Fruit fly (Drosophila melanogaster) whole organism, adult: Measurements from ENCODE around the gene CG6276.

Experiments
- CG11617 ChIP-seq: fragments of 200-800 bp; sonication (Bioruptor generic); optimal IDR thresholded peaks from 2 replicates; lab custom pipeline; 2017; ENCODE audit warnings: mild to moderate bottlenecking, missing biosample characterization, missing genetic modification reagents, missing genetic modification characterization
- CG12768 ChIP-seq: fragments of 200-800 bp; sonication (Bioruptor generic); optimal IDR thresholded peaks from 2 replicates; lab custom pipeline; 2017; ENCODE audit warnings: missing biosample characterization, missing genetic modification characterization, mild to moderate bottlenecking, moderate library complexity, missing genetic modification reagents
- CG14711 ChIP-seq: fragments of 200-800 bp; sonication (Bioruptor generic); optimal IDR thresholded peaks from 2 replicates; lab custom pipeline; 2018; ENCODE audit warnings: missing biosample characterization, mild to moderate bottlenecking, missing genetic modification characterization, moderate library complexity
- CG1620 ChIP-seq: fragments of 200-800 bp; sonication (Bioruptor generic); optimal IDR thresholded peaks from 2 replicates; lab custom pipeline; 2016; ENCODE audit warnings: missing biosample characterization, missing genetic modification characterization
- CG33017 ChIP-seq: fragments of 200-800 bp; sonication (Bioruptor generic); optimal IDR thresholded peaks from 2 replicates; lab custom pipeline; 2018; ENCODE audit warnings: missing biosample characterization, mild to moderate bottlenecking, missing genetic modification characterization, moderate library complexity
- CG5204 ChIP-seq: fragments of 200-800 bp; sonication (Bioruptor generic); optimal IDR thresholded peaks from 2 replicates; lab custom pipeline; 2016; ENCODE audit warnings: missing biosample characterization, missing genetic modification characterization
- CG7045 ChIP-seq: fragments of 200-800 bp; sonication (Bioruptor generic); optimal IDR thresholded peaks from 2 replicates; lab custom pipeline; 2017; ENCODE audit warnings: missing biosample characterization, mild to moderate bottlenecking, missing genetic modification characterization
- CG7101 ChIP-seq: fragments of 200-800 bp; sonication (Bioruptor generic); optimal IDR thresholded peaks from 2 replicates; lab custom pipeline; 2018; ENCODE audit warnings: missing biosample characterization, mild to moderate bottlenecking, missing genetic modification characterization, moderate library complexity
- Clk ChIP-seq: fragments of 200-800 bp; sonication (Bioruptor generic); optimal IDR thresholded peaks from 2 replicates; lab custom pipeline; 2017; ENCODE audit warnings: missing biosample characterization, missing genetic modification characterization
- Crg-1 ChIP-seq: fragments of 200-800 bp; sonication (Bioruptor generic); optimal IDR thresholded peaks from 2 replicates; lab custom pipeline; 2016; ENCODE audit warnings: missing biosample characterization, missing genetic modification characterization
- Hr96 ChIP-seq: fragments of 200-800 bp; sonication (Bioruptor generic); optimal IDR thresholded peaks from 2 replicates; lab custom pipeline; 2016; ENCODE audit warnings: missing biosample characterization, missing genetic modification characterization
- Mnt ChIP-seq: fragments of 200-800 bp; sonication (Bioruptor generic); optimal IDR thresholded peaks from 2 replicates; lab custom pipeline; 2016; ENCODE audit warnings: missing biosample characterization, mild to moderate bottlenecking, missing genetic modification characterization
- bab1 ChIP-seq: fragments of 200-800 bp; sonication (Bioruptor generic); optimal IDR thresholded peaks from 3 replicates; lab custom pipeline; 2019; ENCODE audit warnings: missing biosample characterization, mild to moderate bottlenecking, missing genetic modification characterization, moderate library complexity
- cic ChIP-seq: fragments of 200-800 bp; sonication (Bioruptor generic); optimal IDR thresholded peaks from 2 replicates; lab custom pipeline; 2017; ENCODE audit warnings: missing biosample characterization, mild to moderate bottlenecking, missing genetic modification characterization, moderate library complexity
- cnc ChIP-seq, 2 experiments: fragments of >200 bp; optimal IDR thresholded peaks; 2 replicates each; lab custom pipeline; 2017
- kay ChIP-seq: fragments of 200-800 bp; sonication (Bioruptor generic); peaks from one replicate; lab custom pipeline; 2016; ENCODE audit warnings: missing biosample characterization, missing genetic modification characterization, borderline replicate concordance
- ovo ChIP-seq: fragments of 200-800 bp; sonication (Bioruptor generic); optimal IDR thresholded peaks from 2 replicates; lab custom pipeline; 2016; ENCODE audit warnings: missing biosample characterization, missing genetic modification characterization
- pad ChIP-seq: fragments of 200-800 bp; sonication (Bioruptor generic); optimal IDR thresholded peaks from 3 replicates; lab custom pipeline; 2017; ENCODE audit warnings: missing biosample characterization, missing genetic modification characterization, mild to moderate bottlenecking, moderate library complexity, missing genetic modification reagents
- tj ChIP-seq: fragments of 200-800 bp; sonication (Bioruptor generic); optimal IDR thresholded peaks from 3 replicates; lab custom pipeline; 2017; ENCODE audit warnings: missing biosample characterization, mild to moderate bottlenecking, missing genetic modification characterization, moderate library complexity
- toe ChIP-seq: fragments of 200-800 bp; sonication (Bioruptor generic); optimal IDR thresholded peaks from 2 replicates; lab custom pipeline; 2016; ENCODE audit warnings: missing biosample characterization, missing genetic modification characterization

The CG6276 gene

dm6 chr3R:15286693-15287041 is 33.2 kb downstream of the CG6276 start:
- TF ChIP-seq CG5204 (GFP tag; lab: Kevin White, UChicago) = no peak
- peak; percentile 11 for TF ChIP-seq kay (GFP tag; lab: Kevin White, UChicago)
- no peak for TF ChIP-seq cnc (optimal IDR thresholded peaks at IDR 0.05; lab: Kevin White, UChicago)
- no peak for TF ChIP-seq CG1620 (GFP tag; lab: Kevin White, UChicago)
- no peak for TF ChIP-seq CG12768
- TF ChIP-seq CG14711 (tag; lab: Kevin White, UChicago) = no peak
- peak; percentile 93 for TF ChIP-seq pad (GFP tag; lab: Kevin White, UChicago)
- TF ChIP-seq tj (GFP tag; lab: Kevin White, UChicago) = no peak
- peak; percentile 32 for TF ChIP-seq Mnt (GFP tag; lab: Kevin White, UChicago)

- peak; percentile 44 for TF ChIP-seq kay (GFP tag; lab: Kevin White, UChicago)
- TF ChIP-seq cic (GFP tag; lab: Kevin White, UChicago) = no peak
These were observed 33.7 kb downstream of the CG6276 start for dm6 chr3R:15286024-15286692.

dm6 chr3R:15282982-15283809 is 36.7 kb downstream of the CG6276 start:
- no peak for TF ChIP-seq pad (GFP tag; lab: Kevin White, UChicago)
- peak; percentile 96 for TF ChIP-seq tj (GFP tag; lab: Kevin White, UChicago)
- peak; percentile 44 for TF ChIP-seq kay (GFP tag; lab: Kevin White, UChicago)
- no peak for TF ChIP-seq Mnt (GFP tag; lab: Kevin White, UChicago)
- TF ChIP-seq CG33017 (tag; lab: Kevin White, UChicago) = no peak
- no peak for TF ChIP-seq Hr96 (GFP tag; lab: Kevin White, UChicago)
- TF ChIP-seq ovo = no peak
- no peak for TF ChIP-seq CG5204 (GFP tag; lab: Kevin White, UChicago)

dm6 chr3R:15282326-15282725 is 37.5 kb downstream of the CG6276 start:
- peak; percentile 11 for TF ChIP-seq kay (GFP tag; lab: Kevin White, UChicago)
- no peak for TF ChIP-seq Hr96 (GFP tag; lab: Kevin White, UChicago)

- no peak for TF ChIP-seq bab1 (GFP tag; lab: Kevin White, UChicago)
- TF ChIP-seq pad (GFP tag; lab: Kevin White, UChicago) = no peak
- TF ChIP-seq CG11617 (GFP tag; lab: Kevin White, UChicago) = no peak
- TF ChIP-seq Crg-1 = no peak
- no peak for TF ChIP-seq CG12768
- no peak for TF ChIP-seq kay (GFP tag; lab: Kevin White, UChicago)
- no peak for TF ChIP-seq cic (GFP tag; lab: Kevin White, UChicago)
- no peak for TF ChIP-seq CG14711 (tag; lab: Kevin White, UChicago)
- no peak for TF ChIP-seq Clk (GFP tag; lab: Kevin White, UChicago)
These were observed 38.4 kb downstream of the CG6276 start for dm6 chr3R:15281335-15281963.

dm6 chr3R:15280619-15281334 is 39.1 kb downstream of the CG6276 start:
- TF ChIP-seq toe (GFP tag; lab: Kevin White, UChicago) (no peak), CG33017 (tag; lab: Kevin White, UChicago) (no peak), CG14711 (tag; lab: Kevin White, UChicago) (peak; percentile 16), ovo (no peak), CG7045 (GFP tag; lab: Kevin White, UChicago) (no peak), bab1 (GFP tag; lab: Kevin White, UChicago) (peak; percentile 34), Hr96 (GFP tag; lab: Kevin White, UChicago) (no peak), CG5204 (GFP tag; lab: Kevin White, UChicago) (no peak), Mnt (GFP tag; lab: Kevin White, UChicago) (no peak), pad (GFP tag; lab: Kevin White, UChicago) (peak; percentile 21), Crg-1 (no peak), CG1620 (GFP tag; lab: Kevin White, UChicago) (no peak), cnc (optimal IDR thresholded peaks at IDR 0.05; lab: Kevin White, UChicago) (no peak), Clk (GFP tag; lab: Kevin White, UChicago) (no peak), CG7101 (peak; percentile 8), CG11617 (GFP tag; lab: Kevin White, UChicago) (peak; percentile 38), cic (GFP tag; lab: Kevin White, UChicago) (no peak), tj (GFP tag; lab: Kevin White, UChicago) (peak; percentile 9), kay (GFP tag; lab: Kevin White, UChicago) (no peak), CG12768 (no peak)
